Worm (Caenorhabditis elegans): ENCODE measurements around the gene F10A3.17.

- TF ChIP-seq tab-1 (GFP tag; IDR thresholded peaks at IDR 0.05) (no peak), klf-2 (GFP tag; conservative IDR thresholded peaks at IDR 0.05) (no peak), ztf-29 (GFP tag; IDR thresholded peaks at IDR 0.05) (no peak), ref-1 (GFP tag; conservative IDR thresholded peaks at IDR 0.05) (no peak), ztf-23 (GFP tag; IDR thresholded peaks at IDR 0.05) (no peak), flt-1 (GFP tag; IDR thresholded peaks at IDR 0.05) (no peak)
Measured at ce11 chrV:16142371-16142770, 17.1 kb downstream of the F10A3.17 start, which contains the start of gene fbxa-18.

Measured in whole organism, midembryonic.